Worm (Caenorhabditis elegans) whole organism, late embryonic: Measurements from ENCODE around the gene M151.7.

Experiments
- C08G9.2 ChIP-seq: sonication (generic microtip); optimal IDR thresholded peaks from 2 replicates; lab custom pipeline; 2016; ENCODE audit warnings: mild to moderate bottlenecking, missing genetic modification characterization, moderate library complexity, missing compliant biosample characterization
- C38D4.7 ChIP-seq: fragments of 200-800 bp; sonication (Bioruptor generic); optimal IDR thresholded peaks from 2 replicates; lab custom pipeline; 2018; ENCODE audit warnings: mild to moderate bottlenecking, missing genetic modification characterization, moderate library complexity, missing compliant biosample characterization
- F13H6.1 ChIP-seq: sonication (generic microtip); optimal IDR thresholded peaks from 2 replicates; lab custom pipeline; 2016; ENCODE audit warnings: missing genetic modification characterization, missing compliant biosample characterization
- K02D7.2 ChIP-seq: sonication (generic microtip); optimal IDR thresholded peaks from 2 replicates; lab custom pipeline; 2017; ENCODE audit warnings: mild to moderate bottlenecking, missing genetic modification characterization, missing compliant biosample characterization
- K09A11.1 ChIP-seq: sonication (generic microtip); optimal IDR thresholded peaks from 2 replicates; lab custom pipeline; 2017; ENCODE audit warnings: antibody characterized with exemption, mild to moderate bottlenecking, missing genetic modification characterization, missing compliant biosample characterization; ENCODE audit not compliant: insufficient read depth
- T23F11.4 ChIP-seq: fragments of 200-800 bp; sonication (Bioruptor generic); optimal IDR thresholded peaks from 2 replicates; lab custom pipeline; 2018; ENCODE audit warnings: mild to moderate bottlenecking, missing genetic modification characterization, missing compliant biosample characterization
- Y22D7AL.16 ChIP-seq: sonication (generic microtip); optimal IDR thresholded peaks from 2 replicates; lab custom pipeline; 2016; ENCODE audit warnings: missing genetic modification characterization, missing compliant biosample characterization
- ahr-1 ChIP-seq: sonication (generic microtip); optimal IDR thresholded peaks from 2 replicates; lab custom pipeline; 2016; ENCODE audit warnings: missing genetic modification characterization, missing compliant biosample characterization
- ceh-14 ChIP-seq: sonication (generic microtip); optimal IDR thresholded peaks from 2 replicates; lab custom pipeline; 2016; ENCODE audit warnings: missing genotype, missing genetic modification characterization, missing compliant biosample characterization
- ceh-19 ChIP-seq: fragments of 200-800 bp; sonication (Bioruptor generic); optimal IDR thresholded peaks from 2 replicates; lab custom pipeline; 2018; ENCODE audit warnings: mild to moderate bottlenecking, missing genetic modification characterization, missing compliant biosample characterization
- ceh-22 ChIP-seq: sonication (generic microtip); optimal IDR thresholded peaks from 2 replicates; lab custom pipeline; 2017; ENCODE audit warnings: missing biosample characterization, missing genetic modification characterization
- ceh-31 ChIP-seq: sonication (generic microtip); optimal IDR thresholded peaks from 2 replicates; lab custom pipeline; 2016; ENCODE audit warnings: missing genetic modification characterization, missing compliant biosample characterization
- ceh-34 ChIP-seq: sonication (generic microtip); optimal IDR thresholded peaks from 2 replicates; lab custom pipeline; 2016; ENCODE audit warnings: mild to moderate bottlenecking, missing genetic modification characterization, missing compliant biosample characterization
- ceh-45 ChIP-seq: fragments of 200-800 bp; sonication (Bioruptor generic); IDR thresholded peaks from 2 replicates; pipeline ENCODE4 v1.3.6; 2022; ENCODE audit warnings: missing genetic modification reagents, missing genetic modification characterization, missing compliant biosample characterization
- ceh-6 ChIP-seq: fragments of 200-800 bp; sonication (Bioruptor generic); optimal IDR thresholded peaks from 2 replicates; lab custom pipeline; 2018; ENCODE audit warnings: mild to moderate bottlenecking, missing genetic modification characterization, missing compliant biosample characterization
- elt-2 ChIP-seq: sonication (generic microtip); optimal IDR thresholded peaks from 2 replicates; lab custom pipeline; 2016; ENCODE audit warnings: missing genetic modification reagents, missing genetic modification characterization, missing compliant biosample characterization
- elt-4 ChIP-seq: sonication (generic microtip); optimal IDR thresholded peaks from 2 replicates; lab custom pipeline; 2016; ENCODE audit warnings: missing genetic modification characterization, missing compliant biosample characterization
- ets-4 ChIP-seq: sonication (generic microtip); optimal IDR thresholded peaks from 2 replicates; lab custom pipeline; 2016; ENCODE audit warnings: missing genetic modification characterization, missing compliant biosample characterization
- eyg-1 ChIP-seq: sonication (generic microtip); optimal IDR thresholded peaks from 2 replicates; lab custom pipeline; 2016; ENCODE audit warnings: missing genotype, missing genetic modification characterization, missing compliant biosample characterization
- fkh-10 ChIP-seq: fragments of 150-350 bp; optimal IDR thresholded peaks from 2 replicates; lab custom pipeline; 2014; ENCODE audit warnings: missing biosample characterization, missing genetic modification reagents, missing genetic modification characterization
- hlh-13 ChIP-seq: fragments of 200-800 bp; sonication (Bioruptor generic); optimal IDR thresholded peaks from 2 replicates; lab custom pipeline; 2018; ENCODE audit warnings: mild to moderate bottlenecking, missing genetic modification characterization, missing compliant biosample characterization
- hlh-15 ChIP-seq: sonication (generic microtip); optimal IDR thresholded peaks from 2 replicates; lab custom pipeline; 2016; ENCODE audit warnings: missing genetic modification characterization, missing compliant biosample characterization
- mec-3 ChIP-seq: sonication (generic microtip); optimal IDR thresholded peaks from 2 replicates; lab custom pipeline; 2016; ENCODE audit warnings: borderline replicate concordance, missing genetic modification characterization, missing compliant biosample characterization
- nfya-1 ChIP-seq: sonication (generic microtip); optimal IDR thresholded peaks from 2 replicates; lab custom pipeline; 2017; ENCODE audit warnings: missing genetic modification characterization, mild to moderate bottlenecking, missing compliant biosample characterization, antibody characterized with exemption, moderate library complexity
- nhr-232 ChIP-seq: sonication (generic microtip); optimal IDR thresholded peaks from 2 replicates; lab custom pipeline; 2016; ENCODE audit warnings: missing genetic modification characterization, missing compliant biosample characterization
- npax-4 ChIP-seq: sonication (generic microtip); optimal IDR thresholded peaks from 2 replicates; lab custom pipeline; 2016; ENCODE audit warnings: missing genetic modification characterization, missing compliant biosample characterization
- pag-3 ChIP-seq: sonication (generic microtip); optimal IDR thresholded peaks from 2 replicates; lab custom pipeline; 2016; ENCODE audit warnings: missing compliant biosample characterization, missing genetic modification characterization, borderline replicate concordance
- pat-9 ChIP-seq: fragments of 200-800 bp; sonication (Bioruptor generic); optimal IDR thresholded peaks from 2 replicates; lab custom pipeline; 2018; ENCODE audit warnings: mild to moderate bottlenecking, missing genetic modification characterization, moderate library complexity, missing compliant biosample characterization
- pax-1 ChIP-seq: fragments of 150-350 bp; optimal IDR thresholded peaks from 2 replicates; lab custom pipeline; 2014; ENCODE audit warnings: missing biosample characterization, missing genetic modification characterization
- pha-4 ChIP-seq: fragments of 150-350 bp; optimal IDR thresholded peaks from 2 replicates; lab custom pipeline; 2018; ENCODE audit warnings: missing biosample characterization, missing genetic modification reagents, missing genetic modification characterization
- pqm-1 ChIP-seq: sonication (generic microtip); optimal IDR thresholded peaks from 2 replicates; lab custom pipeline; 2016; ENCODE audit warnings: missing genetic modification characterization, missing compliant biosample characterization
- ref-2 ChIP-seq: sonication (generic microtip); optimal IDR thresholded peaks from 2 replicates; lab custom pipeline; 2016; ENCODE audit warnings: missing genetic modification characterization, missing compliant biosample characterization
- rnt-1 ChIP-seq: sonication (generic microtip); optimal IDR thresholded peaks from 2 replicates; lab custom pipeline; 2016; ENCODE audit warnings: missing genetic modification characterization, missing compliant biosample characterization
- sox-4 ChIP-seq: sonication (generic microtip); optimal IDR thresholded peaks from 2 replicates; lab custom pipeline; 2017; ENCODE audit warnings: mild to moderate bottlenecking, missing genetic modification characterization, inconsistent platforms, missing compliant biosample characterization
- syd-9 ChIP-seq: sonication (generic microtip); optimal IDR thresholded peaks from 2 replicates; lab custom pipeline; 2016; ENCODE audit warnings: mild to moderate bottlenecking, missing genetic modification characterization, moderate library complexity, missing compliant biosample characterization
- ttx-3 ChIP-seq: sonication (generic microtip); optimal IDR thresholded peaks from 2 replicates; lab custom pipeline; 2016; ENCODE audit warnings: missing genetic modification reagents, missing genetic modification characterization, missing compliant biosample characterization
- unc-3 ChIP-seq, 2 experiments: fragments of 200-800 bp in 1 of 2; sonication (Bioruptor generic) in 1 of 2; sonication (generic microtip) in 1 of 2; conservative IDR thresholded peaks in 1 of 2; optimal IDR thresholded peaks in 1 of 2; 2 replicates each; pipeline versions ENCODE4 v1.3.6 to Lab custom; 2016 to 2022; ENCODE audit warnings: missing compliant biosample characterization in 2 of 2, missing genetic modification characterization in 2 of 2, missing genetic modification reagents in 1 of 2
- unc-86 ChIP-seq: sonication (generic microtip); optimal IDR thresholded peaks from 2 replicates; lab custom pipeline; 2016; ENCODE audit warnings: missing genetic modification characterization, missing compliant biosample characterization
- zip-5 ChIP-seq: sonication (generic microtip); optimal IDR thresholded peaks from 2 replicates; lab custom pipeline; 2016; ENCODE audit warnings: missing genetic modification characterization, missing compliant biosample characterization

M151.7 gene

DNA sequence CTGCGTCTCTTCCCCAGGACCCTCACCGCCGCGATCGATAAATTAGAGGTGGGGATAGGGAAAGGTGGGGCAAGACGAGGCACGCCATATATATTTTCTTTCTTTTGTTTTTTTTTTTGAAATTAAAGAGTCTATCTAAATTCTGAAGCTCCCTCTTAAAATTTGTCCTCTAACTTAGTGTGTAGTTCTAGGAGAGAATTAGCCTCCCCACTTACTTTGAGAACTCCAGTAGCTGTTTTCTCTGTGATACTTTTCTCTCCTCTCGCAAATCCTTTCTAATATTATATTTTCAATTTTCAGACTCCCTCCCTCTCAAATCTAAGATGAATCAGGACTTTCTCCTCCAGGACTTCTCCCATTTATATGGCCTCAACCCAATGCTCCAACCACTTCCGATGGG, at the start of gene M151.7:
M151.7 (plus strand) TSS at position 301 of the 400 bp plus-strand sequence.
- TF ChIP-seq elt-2: no peak
- TF ChIP-seq ahr-1 (tag; lab: Kevin White, UChicago): no peak
- no peak for TF ChIP-seq rnt-1 (tag; lab: Kevin White, UChicago)
- no peak for TF ChIP-seq npax-4
- no peak for TF ChIP-seq pag-3 (tag; lab: Kevin White, UChicago)
- TF ChIP-seq ttx-3 (tag; lab: Kevin White, UChicago): no peak
- no peak for TF ChIP-seq fkh-10
- TF ChIP-seq mec-3 (tag; lab: Kevin White, UChicago): no peak
- TF ChIP-seq syd-9: no peak
- no peak for TF ChIP-seq ref-2 (tag; lab: Kevin White, UChicago)
- TF ChIP-seq, all 69 proteins: peak for 0

DNA sequence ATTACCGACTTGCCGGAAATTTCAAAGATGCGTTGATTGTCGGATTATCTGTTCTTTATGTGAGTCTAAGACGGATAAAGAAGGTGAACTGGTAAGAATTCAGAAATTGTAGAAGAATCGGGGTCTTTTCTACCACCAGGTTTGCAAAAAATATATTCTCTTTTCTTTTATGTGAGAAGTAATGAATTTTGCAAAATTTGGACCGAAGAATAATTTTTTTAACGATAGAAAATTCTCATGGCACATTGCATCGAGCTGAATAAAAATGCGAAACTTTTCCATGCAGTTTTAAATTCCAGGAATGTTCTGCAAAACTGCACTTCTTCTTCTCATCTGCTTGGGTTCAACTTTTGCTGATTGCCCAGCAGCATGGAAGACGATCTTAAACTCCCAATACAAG, 48.9 kb upstream of the M151.7 start, which contains the start of gene clec-130:
clec-130 (plus strand) TSS at position 301 of the 400 bp plus-strand sequence.
- TF ChIP-seq ceh-45 (GFP tag; lab: Robert Waterston, UW): no peak
- TF ChIP-seq nhr-232 (tag; lab: Kevin White, UChicago): no peak
- no peak for TF ChIP-seq unc-86 (tag; lab: Kevin White, UChicago)
- TF ChIP-seq mec-3 (tag; lab: Kevin White, UChicago): no peak
- TF ChIP-seq K02D7.2 (tag; lab: Kevin White, UChicago): no peak
- no peak for TF ChIP-seq ets-4 (tag; lab: Kevin White, UChicago)
- no peak for TF ChIP-seq Y22D7AL.16 (tag; lab: Kevin White, UChicago)
- no peak for TF ChIP-seq ceh-31 (tag; lab: Kevin White, UChicago)
- TF ChIP-seq F13H6.1: no peak
- no peak for TF ChIP-seq C38D4.7
- no peak for TF ChIP-seq pag-3 (tag; lab: Kevin White, UChicago)
- no peak for TF ChIP-seq ttx-3 (tag; lab: Kevin White, UChicago)
- TF ChIP-seq C08G9.2 (tag; lab: Kevin White, UChicago): no peak
- TF ChIP-seq pha-4 (tag; lab: Kevin White, UChicago): no peak
- no peak for TF ChIP-seq hlh-13 (GFP tag; lab: Kevin White, UChicago)

DNA sequence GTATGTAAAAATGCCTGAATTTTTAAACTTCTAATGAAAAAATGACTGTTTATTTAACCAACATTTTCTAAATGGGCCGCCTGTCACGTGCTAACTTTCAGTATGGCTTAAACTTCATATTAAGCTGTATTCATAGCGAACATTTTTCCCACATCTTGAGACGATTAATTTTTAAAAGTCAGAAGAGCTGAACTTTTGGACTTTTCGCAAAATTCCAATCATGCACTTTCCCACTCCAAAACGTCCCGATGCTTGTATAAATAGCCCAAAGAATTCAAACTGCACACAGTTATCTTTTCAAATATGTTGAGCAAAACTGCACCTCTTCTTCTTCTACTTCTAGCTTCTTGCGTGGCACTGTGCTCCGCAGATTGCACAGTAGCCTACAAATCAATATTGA, 45.4 kb upstream of the M151.7 start, which contains the start of gene clec-132:
clec-132 (plus strand) TSS at position 301 of the 400 bp plus-strand sequence.
- TF ChIP-seq unc-3 (GFP tag; conservative IDR thresholded peaks at IDR 0.05; lab: Robert Waterston, UW): no peak
- TF ChIP-seq unc-3 (tag; optimal IDR thresholded peaks at IDR 0.05; lab: Kevin White, UChicago): no peak
- no peak for TF ChIP-seq pat-9 (tag; lab: Kevin White, UChicago)
- TF ChIP-seq K09A11.1 (tag; lab: Kevin White, UChicago): no peak
- no peak for TF ChIP-seq ceh-19 (GFP tag; lab: Kevin White, UChicago)
- no peak for TF ChIP-seq hlh-15 (tag; lab: Kevin White, UChicago)
- TF ChIP-seq rnt-1 (tag; lab: Kevin White, UChicago): no peak
- no peak for TF ChIP-seq T23F11.4 (GFP tag; lab: Kevin White, UChicago)
- TF ChIP-seq ceh-6 (GFP tag; lab: Kevin White, UChicago): no peak
- TF ChIP-seq mec-3 (tag; lab: Kevin White, UChicago): no peak
- TF ChIP-seq nfya-1 (tag; lab: Kevin White, UChicago): no peak
- TF ChIP-seq ceh-14 (tag; lab: Kevin White, UChicago): no peak
- no peak for TF ChIP-seq C08G9.2 (tag; lab: Kevin White, UChicago)
- TF ChIP-seq C38D4.7: no peak
- no peak for TF ChIP-seq npax-4
- TF ChIP-seq pag-3 (tag; lab: Kevin White, UChicago): no peak
- no peak for TF ChIP-seq ceh-22
- no peak for TF ChIP-seq eyg-1
- no peak for TF ChIP-seq sox-4 (tag; lab: Kevin White, UChicago)
- TF ChIP-seq, all 69 proteins: peak for 0

DNA sequence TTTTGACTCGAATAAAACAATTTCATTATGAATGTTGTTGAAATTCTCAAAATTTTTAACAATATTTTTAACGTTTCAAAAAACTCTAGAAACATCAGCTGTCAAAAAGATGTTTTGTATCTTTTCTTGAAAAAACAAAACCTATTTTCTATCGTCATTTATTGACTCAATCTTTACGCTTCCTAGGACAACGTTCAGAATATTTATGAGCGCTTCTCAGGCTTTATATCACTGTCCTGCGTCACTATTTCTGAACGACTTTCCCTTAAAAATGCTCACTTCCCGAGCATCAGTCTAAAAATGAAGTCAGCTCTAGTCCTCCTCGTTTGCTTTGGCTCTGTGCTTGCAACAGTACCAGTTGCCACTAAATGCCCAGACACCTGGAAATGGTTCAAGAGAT, 44.0 kb upstream of the M151.7 start, which contains the start of gene clec-133:
clec-133 (plus strand) TSS at position 301 of the 400 bp plus-strand sequence.
- TF ChIP-seq ceh-34 (no peak), pqm-1 (tag; lab: Kevin White, UChicago) (no peak), C08G9.2 (tag; lab: Kevin White, UChicago) (no peak), hlh-15 (tag; lab: Kevin White, UChicago) (no peak), pag-3 (tag; lab: Kevin White, UChicago) (no peak), syd-9 (no peak), pax-1 (tag; lab: Kevin White, UChicago) (no peak), zip-5 (no peak), mec-3 (tag; lab: Kevin White, UChicago) (no peak), elt-4 (no peak), ceh-45 (GFP tag; lab: Robert Waterston, UW) (no peak), fkh-10 (no peak), elt-2 (no peak)
- TF ChIP-seq, all 69 proteins: peak for 0
